Worm (Caenorhabditis elegans) whole organism, young adult: ENCODE data around the gene ears-2.

Experiments used
- B0035.1 ChIP-seq: sonication (generic microtip); optimal IDR thresholded peaks from 2 replicates; lab custom pipeline; 2016; ENCODE audit warnings: missing genetic modification characterization, mild to moderate bottlenecking, missing compliant biosample characterization, missing genotype, missing genetic modification reagents
- B0261.1 ChIP-seq: sonication (generic microtip); optimal IDR thresholded peaks from 2 replicates; lab custom pipeline; 2016; ENCODE audit warnings: mild to moderate bottlenecking, missing genetic modification characterization, moderate library complexity, missing compliant biosample characterization
- C06A6.2 ChIP-seq: fragments of 200-800 bp; sonication (Bioruptor generic); conservative IDR thresholded peaks from 2 replicates; pipeline ENCODE4 v1.3.6; 2022; ENCODE audit warnings: missing genetic modification characterization, missing compliant biosample characterization
- C17E4.6 ChIP-seq: fragments of 200-800 bp; sonication (Bioruptor generic); IDR thresholded peaks from 2 replicates; pipeline ENCODE4 v1.3.6; 2022; ENCODE audit warnings: missing genetic modification reagents, missing genetic modification characterization, missing compliant biosample characterization
- F23B12.7 ChIP-seq: sonication (generic microtip); optimal IDR thresholded peaks from 2 replicates; lab custom pipeline; 2017; ENCODE audit warnings: missing genetic modification characterization, mild to moderate bottlenecking, missing compliant biosample characterization, antibody characterized with exemption, moderate library complexity; ENCODE audit not compliant: insufficient read depth
- F52B5.7 ChIP-seq: sonication (generic microtip); optimal IDR thresholded peaks from 2 replicates; lab custom pipeline; 2016; ENCODE audit warnings: mild to moderate bottlenecking, missing genetic modification characterization, missing compliant biosample characterization
- F57A8.1 ChIP-seq: fragments of 200-800 bp; sonication (Bioruptor generic); optimal IDR thresholded peaks from 2 replicates; lab custom pipeline; 2018; ENCODE audit warnings: mild to moderate bottlenecking, missing genetic modification characterization, moderate library complexity, missing compliant biosample characterization
- F57C9.4 ChIP-seq: sonication (generic microtip); optimal IDR thresholded peaks from 2 replicates; lab custom pipeline; 2017; ENCODE audit warnings: mild to moderate bottlenecking, missing genetic modification characterization, missing compliant biosample characterization
- K11D2.4 ChIP-seq: fragments of 200-800 bp; sonication (Bioruptor generic); IDR thresholded peaks from 2 replicates; pipeline ENCODE4 v1.3.6; 2022; ENCODE audit warnings: missing genetic modification reagents, missing genetic modification characterization, missing compliant biosample characterization
- K12H6.12 ChIP-seq: fragments of 200-800 bp; sonication (Bioruptor generic); optimal IDR thresholded peaks from 2 replicates; lab custom pipeline; 2018; ENCODE audit warnings: mild to moderate bottlenecking, missing genetic modification characterization, missing compliant biosample characterization
- Y53G8AR.9 ChIP-seq: fragments of 200-800 bp; sonication (Bioruptor generic); conservative IDR thresholded peaks from 2 replicates; pipeline ENCODE4 v1.3.6; 2022; ENCODE audit warnings: missing genetic modification reagents, missing genetic modification characterization, missing compliant biosample characterization
- Y56A3A.18 ChIP-seq: fragments of 200-800 bp; sonication (Bioruptor generic); IDR thresholded peaks from 2 replicates; pipeline ENCODE4 v1.3.6; 2022; ENCODE audit warnings: missing genetic modification reagents, missing genetic modification characterization, missing compliant biosample characterization
- ama-1 ChIP-seq, 3 experiments: fragments of 150-350 bp in 1 of 3; sonication (generic microtip) in 2 of 3; optimal IDR thresholded peaks; 2 replicates each; lab custom pipeline; 2014 to 2018; ENCODE audit warnings: missing biosample characterization in 2 of 3, missing genetic modification characterization in 2 of 3, missing genetic modification reagents in 2 of 3
- aptf-3 ChIP-seq: fragments of 200-800 bp; sonication (Bioruptor generic); IDR thresholded peaks from 2 replicates; pipeline ENCODE4 v1.3.6; 2022; ENCODE audit warnings: missing genetic modification characterization, missing compliant biosample characterization
- atf-7 ChIP-seq: sonication (generic microtip); optimal IDR thresholded peaks from 2 replicates; lab custom pipeline; 2017; ENCODE audit warnings: mild to moderate bottlenecking, missing genetic modification characterization, missing compliant biosample characterization
- attf-5 ChIP-seq: fragments of 200-800 bp; sonication (Bioruptor generic); optimal IDR thresholded peaks from 2 replicates; lab custom pipeline; 2018; ENCODE audit warnings: mild to moderate bottlenecking, missing genetic modification characterization, missing compliant biosample characterization
- attf-6 ChIP-seq: fragments of 200-800 bp; sonication (Bioruptor generic); IDR thresholded peaks from 2 replicates; pipeline ENCODE4 v1.3.6; 2022; ENCODE audit warnings: missing genetic modification reagents, missing genetic modification characterization, missing compliant biosample characterization
- bed-2 ChIP-seq: fragments of 200-800 bp; sonication (Bioruptor generic); IDR thresholded peaks from 2 replicates; pipeline ENCODE4 v1.3.6; 2022; ENCODE audit warnings: missing genetic modification reagents, missing genetic modification characterization, missing compliant biosample characterization
- ccch-3 ChIP-seq: fragments of 200-800 bp; sonication (Bioruptor generic); optimal IDR thresholded peaks from 2 replicates; lab custom pipeline; 2018; ENCODE audit warnings: mild to moderate bottlenecking, missing genetic modification characterization, missing compliant biosample characterization
- ceh-100 ChIP-seq: fragments of 200-800 bp; sonication (Bioruptor generic); IDR thresholded peaks from 2 replicates; pipeline ENCODE4 v1.3.6; 2022; ENCODE audit warnings: missing genetic modification reagents, missing genetic modification characterization, missing compliant biosample characterization
- ceh-27 ChIP-seq: fragments of 200-800 bp; sonication (Bioruptor generic); optimal IDR thresholded peaks from 2 replicates; lab custom pipeline; 2018; ENCODE audit warnings: mild to moderate bottlenecking, missing genetic modification characterization, moderate library complexity, missing compliant biosample characterization
- ceh-79 ChIP-seq: sonication (generic microtip); optimal IDR thresholded peaks from 2 replicates; lab custom pipeline; 2017; ENCODE audit warnings: mild to moderate bottlenecking, missing genetic modification characterization, missing compliant biosample characterization
- chd-7 ChIP-seq: sonication (generic microtip); optimal IDR thresholded peaks from 2 replicates; lab custom pipeline; 2016; ENCODE audit warnings: mild to moderate bottlenecking, missing genetic modification characterization, moderate library complexity, missing compliant biosample characterization
- egl-18 ChIP-seq: fragments of 200-800 bp; sonication (Bioruptor generic); IDR thresholded peaks from 2 replicates; pipeline ENCODE4 v1.3.6; 2022; ENCODE audit warnings: missing genetic modification reagents, missing genetic modification characterization, missing compliant biosample characterization
- egl-44 ChIP-seq: fragments of 200-800 bp; sonication (Bioruptor generic); IDR thresholded peaks from 2 replicates; pipeline ENCODE4 v1.3.6; 2022; ENCODE audit warnings: missing genetic modification reagents, missing genetic modification characterization, missing compliant biosample characterization
- ekl-4 ChIP-seq: fragments of 200-800 bp; sonication (Bioruptor generic); IDR thresholded peaks from 2 replicates; pipeline ENCODE4 v1.3.6; 2022; ENCODE audit warnings: missing genetic modification reagents, missing genetic modification characterization, missing compliant biosample characterization
- hlh-12 ChIP-seq: sonication (generic microtip); optimal IDR thresholded peaks from 2 replicates; lab custom pipeline; 2016; ENCODE audit warnings: missing genetic modification characterization, missing compliant biosample characterization
- hmg-1.2 ChIP-seq: fragments of 200-800 bp; sonication (Bioruptor generic); IDR thresholded peaks from 2 replicates; pipeline ENCODE4 v1.3.6; 2022; ENCODE audit warnings: missing genetic modification reagents, missing genetic modification characterization, missing compliant biosample characterization
- let-526 ChIP-seq: fragments of 200-800 bp; sonication (Bioruptor generic); IDR thresholded peaks from 2 replicates; pipeline ENCODE4 v1.3.6; 2022; ENCODE audit warnings: missing genetic modification reagents, missing genetic modification characterization, missing compliant biosample characterization
- lin-35 ChIP-seq, 3 experiments: fragments of 150-350 bp in 2 of 3; sonication (generic microtip) in 1 of 3; optimal IDR thresholded peaks; 2 replicates each; lab custom pipeline; 2014 to 2018; ENCODE audit warnings: missing biosample characterization in 3 of 3, missing genetic modification characterization in 3 of 3, missing genetic modification reagents in 3 of 3
- lin-40 ChIP-seq: sonication (generic microtip); optimal IDR thresholded peaks from 2 replicates; lab custom pipeline; 2016; ENCODE audit warnings: missing genetic modification characterization, mild to moderate bottlenecking, missing compliant biosample characterization, missing genotype, missing genetic modification reagents
- lir-1 ChIP-seq: fragments of 200-800 bp; sonication (Bioruptor generic); conservative IDR thresholded peaks from 2 replicates; pipeline ENCODE4 v1.3.6; 2022; ENCODE audit warnings: missing genetic modification reagents, missing genetic modification characterization, missing compliant biosample characterization
- madf-6 ChIP-seq: fragments of 200-800 bp; sonication (Bioruptor generic); IDR thresholded peaks from 2 replicates; pipeline ENCODE4 v1.3.6; 2022; ENCODE audit warnings: missing genetic modification reagents, missing genetic modification characterization, missing compliant biosample characterization
- mxl-1 ChIP-seq: sonication (generic microtip); optimal IDR thresholded peaks from 2 replicates; lab custom pipeline; 2016; ENCODE audit warnings: missing genetic modification characterization, missing compliant biosample characterization
- nfya-2 ChIP-seq: fragments of 200-800 bp; sonication (Bioruptor generic); IDR thresholded peaks from 2 replicates; pipeline ENCODE4 v1.3.6; 2022; ENCODE audit warnings: missing genetic modification reagents, missing genetic modification characterization, missing compliant biosample characterization
- nfyb-1 ChIP-seq: fragments of 200-800 bp; sonication (Bioruptor generic); IDR thresholded peaks from 2 replicates; pipeline ENCODE4 v1.3.6; 2022; ENCODE audit warnings: missing genetic modification reagents, missing genetic modification characterization, missing compliant biosample characterization
- nhr-90 ChIP-seq: sonication (generic microtip); optimal IDR thresholded peaks from 2 replicates; lab custom pipeline; 2016; ENCODE audit warnings: missing genotype, mild to moderate bottlenecking, missing genetic modification characterization, missing compliant biosample characterization
- pbrm-1 ChIP-seq: fragments of 200-800 bp; sonication (Bioruptor generic); IDR thresholded peaks from 2 replicates; pipeline ENCODE4 v1.3.6; 2022; ENCODE audit warnings: missing genetic modification reagents, missing genetic modification characterization, missing compliant biosample characterization
- rec-8 ChIP-seq, 2 experiments: sonication (generic microtip); optimal IDR thresholded peaks; 2 replicates each; lab custom pipeline; 2016; ENCODE audit warnings: mild to moderate bottlenecking in 2 of 2, missing genetic modification characterization in 2 of 2, missing genetic modification reagents in 2 of 2, missing genotype in 2 of 2, missing biosample characterization in 1 of 2, missing compliant biosample characterization in 1 of 2, moderate library complexity in 1 of 2
- sdz-38 ChIP-seq: sonication (generic microtip); optimal IDR thresholded peaks from 2 replicates; lab custom pipeline; 2016; ENCODE audit warnings: missing genotype, missing genetic modification characterization, missing compliant biosample characterization
- snpc-1.3 ChIP-seq: sonication (generic microtip); optimal IDR thresholded peaks from 2 replicates; lab custom pipeline; 2017; ENCODE audit warnings: missing genetic modification characterization, mild to moderate bottlenecking, missing compliant biosample characterization, antibody characterized with exemption, moderate library complexity, missing genotype, missing genetic modification reagents; ENCODE audit not compliant: insufficient read depth
- snpc-4 ChIP-seq, 5 experiments: fragments of 150-350 bp in 1 of 5; sonication (generic microtip) in 4 of 5; optimal IDR thresholded peaks; 2 replicates each; lab custom pipeline; 2014 to 2018; ENCODE audit warnings: missing genetic modification characterization in 5 of 5, missing biosample characterization in 3 of 5, antibody characterized with exemption in 2 of 5, mild to moderate bottlenecking in 2 of 5, missing compliant biosample characterization in 2 of 5, missing genotype in 2 of 5, moderate library complexity in 2 of 5, missing genetic modification reagents in 1 of 5
- sptf-2 ChIP-seq: fragments of 200-800 bp; sonication (Bioruptor generic); optimal IDR thresholded peaks from 2 replicates; lab custom pipeline; 2018; ENCODE audit warnings: mild to moderate bottlenecking, missing genetic modification characterization, missing compliant biosample characterization
- xnd-1 ChIP-seq: sonication (generic microtip); optimal IDR thresholded peaks from 2 replicates; lab custom pipeline; 2016; ENCODE audit warnings: missing genotype, missing genetic modification reagents, missing genetic modification characterization, missing compliant biosample characterization
- ztf-25 ChIP-seq: fragments of 200-800 bp; sonication (Bioruptor generic); IDR thresholded peaks from 2 replicates; pipeline ENCODE4 v1.3.6; 2022; ENCODE audit warnings: missing genetic modification reagents, missing genetic modification characterization, missing compliant biosample characterization
- ztf-26 ChIP-seq: sonication (generic microtip); optimal IDR thresholded peaks from 2 replicates; lab custom pipeline; 2017; ENCODE audit warnings: missing genetic modification characterization, missing compliant biosample characterization
- ztf-28 ChIP-seq: fragments of 200-800 bp; sonication (Bioruptor generic); IDR thresholded peaks from 2 replicates; pipeline ENCODE4 v1.3.6; 2022; ENCODE audit warnings: missing genetic modification reagents, missing genetic modification characterization, missing compliant biosample characterization
- ztf-3 ChIP-seq: fragments of 200-800 bp; sonication (Bioruptor generic); optimal IDR thresholded peaks from 2 replicates; lab custom pipeline; 2018; ENCODE audit warnings: mild to moderate bottlenecking, missing genetic modification characterization, missing compliant biosample characterization

The ears-2 gene

ce11 chrIV:410420-410891 is 20.2 kb upstream of the ears-2 start, which contains the start of gene T07A9.12 (continued):
- no peak for TF ChIP-seq B0261.1 (tag; lab: Kevin White, UChicago)
- peak; percentile 75 for TF ChIP-seq K12H6.12 (tag; lab: Kevin White, UChicago)
- peak; percentile 72 for TF ChIP-seq lin-40 (tag; lab: Kevin White, UChicago)
- no peak for TF ChIP-seq nfya-2
- no peak for TF ChIP-seq ztf-3 (GFP tag; lab: Kevin White, UChicago)
- TF ChIP-seq atf-7 (tag; lab: Kevin White, UChicago): no peak
- TF ChIP-seq hlh-12 (tag; lab: Kevin White, UChicago): no peak
- no peak for TF ChIP-seq snpc-1.3 (tag; lab: Kevin White, UChicago)
- TF ChIP-seq xnd-1: no peak
- no peak for TF ChIP-seq bed-2 (GFP tag; lab: Robert Waterston, UW)
- TF ChIP-seq K11D2.4 (GFP tag; lab: Robert Waterston, UW): 0 out of 2 replicates have a peak, but pooled peaks have one; percentile 13
- no peak for TF ChIP-seq B0035.1
- TF ChIP-seq ztf-26: no peak
- no peak for TF ChIP-seq ztf-25 (GFP tag; lab: Robert Waterston, UW)
- TF ChIP-seq ztf-28 (GFP tag; lab: Robert Waterston, UW): no peak
- no peak for TF ChIP-seq nhr-90
- TF ChIP-seq sdz-38 (tag; lab: Kevin White, UChicago): no peak
- TF ChIP-seq nfyb-1 (GFP tag; lab: Robert Waterston, UW): no peak
- no peak for TF ChIP-seq F52B5.7 (tag; lab: Kevin White, UChicago)
- no peak for TF ChIP-seq egl-18 (GFP tag; lab: Robert Waterston, UW)
- TF ChIP-seq lin-35 (GFP tag; optimal IDR thresholded peaks at IDR 0.05; lab: Kevin White, UChicago): peak in 1 of 3 experiments; percentile 39
- no peak for TF ChIP-seq ccch-3 (GFP tag; lab: Kevin White, UChicago)
- TF ChIP-seq mxl-1 (tag; lab: Kevin White, UChicago): no peak
- no peak for TF ChIP-seq ceh-79 (tag; lab: Kevin White, UChicago)
- no peak for TF ChIP-seq aptf-3 (GFP tag; lab: Robert Waterston, UW)
- no peak for TF ChIP-seq F57A8.1
- TF ChIP-seq Y53G8AR.9 (GFP tag; lab: Robert Waterston, UW): no peak
- TF ChIP-seq snpc-4 (GFP tag; optimal IDR thresholded peaks at IDR 0.05; lab: Kevin White, UChicago): no peak
- peak in 1 of 4 experiments; percentile 34 for TF ChIP-seq snpc-4 (tag; optimal IDR thresholded peaks at IDR 0.05; lab: Kevin White, UChicago)
- peak; percentile 93 for TF ChIP-seq hmg-1.2 (GFP tag; lab: Robert Waterston, UW)
- no peak for TF ChIP-seq ekl-4 (GFP tag; lab: Robert Waterston, UW)
- TF ChIP-seq F23B12.7 (tag; lab: Kevin White, UChicago): no peak
- no peak for TF ChIP-seq let-526 (GFP tag; lab: Robert Waterston, UW)
- TF ChIP-seq C06A6.2 (GFP tag; lab: Robert Waterston, UW): no peak
- TF ChIP-seq madf-6 (GFP tag; lab: Robert Waterston, UW): no peak
- no peak for TF ChIP-seq C17E4.6 (GFP tag; lab: Robert Waterston, UW)
- TF ChIP-seq attf-5: peak; percentile 83
- no peak for TF ChIP-seq Y56A3A.18
- no peak for TF ChIP-seq rec-8 (tag; optimal IDR thresholded peaks at IDR 0.05; lab: Kevin White, UChicago)
- no peak for TF ChIP-seq attf-6 (GFP tag; lab: Robert Waterston, UW)
- no peak for TF ChIP-seq chd-7 (tag; lab: Kevin White, UChicago)
- TF ChIP-seq ama-1 (optimal IDR thresholded peaks at IDR 0.05; lab: Kevin White, UChicago): no peak
- TF ChIP-seq ama-1 (GFP tag; optimal IDR thresholded peaks at IDR 0.05; lab: Kevin White, UChicago): no peak
- no peak for TF ChIP-seq pbrm-1 (GFP tag; lab: Robert Waterston, UW)
- no peak for TF ChIP-seq sptf-2
- TF ChIP-seq ceh-100 (GFP tag; lab: Robert Waterston, UW): peak; percentile 90
- TF ChIP-seq ceh-27 (GFP tag; lab: Kevin White, UChicago): no peak
- no peak for TF ChIP-seq lir-1 (GFP tag; lab: Robert Waterston, UW)
- TF ChIP-seq egl-44 (GFP tag; lab: Robert Waterston, UW): no peak
- no peak for TF ChIP-seq F57C9.4
